Worm (Caenorhabditis elegans): ENCODE results near the gene fax-1.

- TF ChIP-seq ets-4 (GFP tag; optimal IDR thresholded peaks at IDR 0.05) (no peak), ztf-26 (tag; optimal IDR thresholded peaks at IDR 0.05) (no peak), ceh-27 (GFP tag; optimal IDR thresholded peaks at IDR 0.05) (no peak), nhr-120 (GFP tag; IDR thresholded peaks at IDR 0.05) (no peak), snpc-4 (GFP tag; optimal IDR thresholded peaks at IDR 0.05) (no peak), snpc-4 (tag; optimal IDR thresholded peaks at IDR 0.05) (no peak), B0019.2 (GFP tag; conservative IDR thresholded peaks at IDR 0.05) (no peak), pha-4 (tag; optimal IDR thresholded peaks at IDR 0.05) (no peak), zim-3 (tag; optimal IDR thresholded peaks at IDR 0.05) (no peak), ZK185.1 (tag; optimal IDR thresholded peaks at IDR 0.05; ENCODE audit: poor library complexity, severe bottlenecking) (no peak)
Observed at ce11 chrX:3216698-3217097, 17.5 kb upstream of the fax-1 start.
